Fruit fly (Drosophila melanogaster): ENCODE results near the gene Ir62a.

Gene Ir62a

dm6 chr3L:1546349-1547116 is 15.5 kb upstream of the Ir62a start:
- TF ChIP-seq CG12769 (tag; optimal IDR thresholded peaks at IDR 0.05) = peak; percentile 20
- no peak for TF ChIP-seq CG13624 (GFP tag; optimal IDR thresholded peaks at IDR 0.05)
- TF ChIP-seq CG6791 (GFP tag; IDR thresholded peaks at IDR 0.05; ENCODE audit: partially characterized antibody) = 0 out of 3 replicates have a peak, but pooled peaks have one; percentile 14
- no peak for TF ChIP-seq CG7839 (tag; optimal IDR thresholded peaks at IDR 0.05)
- no peak for TF ChIP-seq CG2202 (tag; optimal IDR thresholded peaks at IDR 0.05)
- TF ChIP-seq pros (GFP tag; optimal IDR thresholded peaks at IDR 0.05) = peak; percentile 79
- peak; percentile 82 for TF ChIP-seq sens (GFP tag)
- no peak for TF ChIP-seq Hr3 (GFP tag; optimal IDR thresholded peaks at IDR 0.05)
- TF ChIP-seq Stat92E (GFP tag; optimal IDR thresholded peaks at IDR 0.05) = peak in 1 of 3 experiments; percentile 22
- no peak for TF ChIP-seq pb (GFP tag; optimal IDR thresholded peaks at IDR 0.05)
- no peak for TF ChIP-seq CG2889 (GFP tag; IDR thresholded peaks at IDR 0.05)
- TF ChIP-seq CG14965 (GFP tag; optimal IDR thresholded peaks at IDR 0.05; ENCODE audit: borderline replicate concordance) = no peak
- TF ChIP-seq Dip3 (GFP tag; optimal IDR thresholded peaks at IDR 0.05) = no peak
- TF ChIP-seq CG6272 (GFP tag; IDR thresholded peaks at IDR 0.05) = no peak
- TF ChIP-seq sd (tag; optimal IDR thresholded peaks at IDR 0.05) = peak; percentile 6
- TF ChIP-seq fd64A (GFP tag; optimal IDR thresholded peaks at IDR 0.05) = no peak
- no peak for TF ChIP-seq wdn (GFP tag; IDR thresholded peaks at IDR 0.05)
- peak; percentile 21; the same call in 1 of the 2 replicates for TF ChIP-seq seq (GFP tag; IDR thresholded peaks at IDR 0.05)
- no peak for TF ChIP-seq knrl (GFP tag; IDR thresholded peaks at IDR 0.05; ENCODE audit: partially characterized antibody)
- TF ChIP-seq lilli (GFP tag; optimal IDR thresholded peaks at IDR 0.05) = no peak
- no peak for TF ChIP-seq CG1602 (GFP tag; optimal IDR thresholded peaks at IDR 0.05)
- TF ChIP-seq rib (GFP tag; IDR thresholded peaks at IDR 0.05) = peak; percentile 50; the same call in 1 of the 2 replicates
- TF ChIP-seq CG12659 (GFP tag; optimal IDR thresholded peaks at IDR 0.05) = no peak
- no peak for TF ChIP-seq CG43689 (GFP tag; IDR thresholded peaks at IDR 0.05)
- TF ChIP-seq schlank (tag; optimal IDR thresholded peaks at IDR 0.05) = peak; percentile 10
- TF ChIP-seq mirr (GFP tag; optimal IDR thresholded peaks at IDR 0.05) = peak; percentile 49
- no peak for TF ChIP-seq fu2 (GFP tag; optimal IDR thresholded peaks at IDR 0.05)
- TF ChIP-seq Med (GFP tag) = peak; percentile 75
- peak; percentile 0 for TF ChIP-seq CG2678 (tag; optimal IDR thresholded peaks at IDR 0.05)
- TF ChIP-seq crc (GFP tag; optimal IDR thresholded peaks at IDR 0.05) = no peak
- TF ChIP-seq CG34224 (GFP tag; IDR thresholded peaks at IDR 0.05; ENCODE audit: partially characterized antibody) = 0 out of 3 replicates have a peak, but pooled peaks have one; percentile 21
- TF ChIP-seq MTF-1 (GFP tag; optimal IDR thresholded peaks at IDR 0.05; ENCODE audit: borderline replicate concordance) = peak; percentile 7
- peak; percentile 83 for TF ChIP-seq Deaf1 (tag; optimal IDR thresholded peaks at IDR 0.05)
- TF ChIP-seq nmo (GFP tag; optimal IDR thresholded peaks at IDR 0.05) = no peak
- peak; percentile 63; the same call in 1 of the 3 replicates for TF ChIP-seq zen2 (GFP tag; IDR thresholded peaks at IDR 0.05; ENCODE audit: partially characterized antibody)
- no peak for TF ChIP-seq chn (GFP tag; optimal IDR thresholded peaks at IDR 0.05)
- no peak for TF ChIP-seq ind (GFP tag; optimal IDR thresholded peaks at IDR 0.05)
- no peak for TF ChIP-seq CG17385 (GFP tag; optimal IDR thresholded peaks at IDR 0.05)
- no peak for TF ChIP-seq pan (optimal IDR thresholded peaks at IDR 0.05)
- TF ChIP-seq pan (GFP tag; optimal IDR thresholded peaks at IDR 0.05 in 1 of 2, IDR thresholded peaks at IDR 0.05 in 1 of 2) = no peak
- no peak for TF ChIP-seq gt (GFP tag; IDR thresholded peaks at IDR 0.05)
- TF ChIP-seq trem (tag; optimal IDR thresholded peaks at IDR 0.05) = no peak
- TF ChIP-seq Max (GFP tag; optimal IDR thresholded peaks at IDR 0.05) = no peak
- TF ChIP-seq CG17612 (GFP tag; IDR thresholded peaks at IDR 0.05) = no peak
- TF ChIP-seq NFAT (GFP tag; IDR thresholded peaks at IDR 0.05) = no peak
- TF ChIP-seq ATbp (GFP tag; optimal IDR thresholded peaks at IDR 0.05) = no peak
- TF ChIP-seq wor (GFP tag; IDR thresholded peaks at IDR 0.05) = no peak
- no peak for TF ChIP-seq CG1233 (GFP tag; optimal IDR thresholded peaks at IDR 0.05)
- TF ChIP-seq dati (GFP tag; IDR thresholded peaks at IDR 0.05) = no peak
